Worm (Caenorhabditis elegans) whole organism, L1 larva: ENCODE data around the gene flp-3.

Experiments
- C04F5.9 ChIP-seq: sonication (generic microtip); optimal IDR thresholded peaks from 2 replicates; lab custom pipeline; 2016; ENCODE audit warnings: missing genetic modification characterization, missing compliant biosample characterization
- aly-2 ChIP-seq: fragments of 150-350 bp; optimal IDR thresholded peaks from 2 replicates; lab custom pipeline; 2014; ENCODE audit warnings: missing biosample characterization, missing genetic modification characterization
- blmp-1 ChIP-seq: fragments of 150-350 bp; optimal IDR thresholded peaks from 2 replicates; lab custom pipeline; 2014; ENCODE audit warnings: missing biosample characterization, missing genetic modification characterization
- ceh-63 ChIP-seq: fragments of 200-800 bp; sonication (Bioruptor generic); optimal IDR thresholded peaks from 2 replicates; lab custom pipeline; 2018; ENCODE audit warnings: mild to moderate bottlenecking, missing genetic modification characterization, missing compliant biosample characterization
- ceh-8 ChIP-seq: fragments of 200-800 bp; sonication (Bioruptor generic); optimal IDR thresholded peaks from 2 replicates; lab custom pipeline; 2018; ENCODE audit warnings: mild to moderate bottlenecking, missing genetic modification characterization, moderate library complexity, missing compliant biosample characterization
- ces-1 ChIP-seq: fragments of 150-350 bp; optimal IDR thresholded peaks from 2 replicates; lab custom pipeline; 2014; ENCODE audit warnings: missing biosample characterization, missing genetic modification reagents, missing genetic modification characterization
- dpl-1 ChIP-seq, 3 experiments: fragments of 150-350 bp in 2 of 3; sonication (generic microtip) in 1 of 3; optimal IDR thresholded peaks; 2 replicates each; lab custom pipeline; 2014 to 2017; ENCODE audit warnings: missing biosample characterization in 3 of 3, missing genetic modification characterization in 3 of 3, missing genetic modification reagents in 3 of 3
- efl-1 ChIP-seq, 4 experiments: fragments of 150-350 bp; optimal IDR thresholded peaks in 3 of 4; peaks in 1 of 4; 1 replicate in 1 of 4; 2 replicates in 3 of 4; lab custom pipeline; 2014; ENCODE audit warnings: missing biosample characterization in 2 of 4, missing genetic modification characterization in 2 of 4, missing genetic modification reagents in 2 of 4
- egl-13 ChIP-seq: sonication (generic microtip); optimal IDR thresholded peaks from 2 replicates; lab custom pipeline; 2016; ENCODE audit warnings: missing genotype, missing genetic modification reagents, missing genetic modification characterization, missing compliant biosample characterization
- elt-2 ChIP-seq: sonication (generic microtip); optimal IDR thresholded peaks from 2 replicates; lab custom pipeline; 2016; ENCODE audit warnings: missing genetic modification characterization, mild to moderate bottlenecking, inconsistent platforms, missing compliant biosample characterization, missing genetic modification reagents
- fkh-4 ChIP-seq: sonication (generic microtip); optimal IDR thresholded peaks from 2 replicates; lab custom pipeline; 2016; ENCODE audit warnings: missing compliant biosample characterization, missing genetic modification characterization, borderline replicate concordance
- fos-1 ChIP-seq: fragments of 150-350 bp; optimal IDR thresholded peaks from 2 replicates; lab custom pipeline; 2014; ENCODE audit warnings: missing biosample characterization, missing genetic modification characterization
- hlh-17 ChIP-seq: fragments of 200-800 bp; sonication (Bioruptor generic); optimal IDR thresholded peaks from 2 replicates; lab custom pipeline; 2018; ENCODE audit warnings: missing genetic modification characterization, mild to moderate bottlenecking, missing compliant biosample characterization, moderate library complexity, borderline replicate concordance
- hpl-2 ChIP-seq: fragments of 150-350 bp; optimal IDR thresholded peaks from 2 replicates; lab custom pipeline; 2014; ENCODE audit warnings: missing biosample characterization, missing genetic modification reagents, missing genetic modification characterization
- jun-1 ChIP-seq: fragments of 150-350 bp; optimal IDR thresholded peaks from 2 replicates; lab custom pipeline; 2014; ENCODE audit warnings: missing biosample characterization, missing genetic modification reagents, missing genetic modification characterization
- lin-14 ChIP-seq: fragments of 200-800 bp; sonication (Bioruptor generic); optimal IDR thresholded peaks from 2 replicates; lab custom pipeline; 2018; ENCODE audit warnings: mild to moderate bottlenecking, missing genetic modification characterization, moderate library complexity, missing compliant biosample characterization
- lin-15B ChIP-seq: fragments of 150-350 bp; sonication (generic microtip); optimal IDR thresholded peaks from 3 replicates; lab custom pipeline; 2014; ENCODE audit warnings: missing biosample characterization, missing genetic modification characterization
- lin-35 ChIP-seq, 2 experiments: fragments of 150-350 bp; optimal IDR thresholded peaks; 2 replicates each; lab custom pipeline; 2014; ENCODE audit warnings: missing biosample characterization in 2 of 2, missing genetic modification characterization in 2 of 2, missing genetic modification reagents in 2 of 2
- lir-3 ChIP-seq: sonication (generic microtip); optimal IDR thresholded peaks from 2 replicates; lab custom pipeline; 2016; ENCODE audit warnings: mild to moderate bottlenecking, missing genetic modification characterization, moderate library complexity, missing compliant biosample characterization; ENCODE audit not compliant: poor library complexity
- lsy-2 ChIP-seq, 2 experiments: fragments of 150-350 bp; optimal IDR thresholded peaks; 2 replicates each; lab custom pipeline; 2014; ENCODE audit warnings: missing biosample characterization in 2 of 2, missing genetic modification characterization in 2 of 2
- mdl-1 ChIP-seq, 2 experiments: fragments of 150-350 bp; optimal IDR thresholded peaks; 2 replicates each; lab custom pipeline; 2014 to 2017; ENCODE audit warnings: missing biosample characterization in 2 of 2, missing genetic modification characterization in 2 of 2, inconsistent platforms in 1 of 2
- mef-2 ChIP-seq: fragments of 150-350 bp; optimal IDR thresholded peaks from 2 replicates; lab custom pipeline; 2014; ENCODE audit warnings: missing biosample characterization, missing genetic modification characterization
- nhr-11 ChIP-seq: fragments of 150-350 bp; optimal IDR thresholded peaks from 2 replicates; lab custom pipeline; 2014; ENCODE audit warnings: missing biosample characterization, missing genetic modification characterization
- nhr-12 ChIP-seq: sonication (generic microtip); optimal IDR thresholded peaks from 2 replicates; lab custom pipeline; 2017; ENCODE audit warnings: missing biosample characterization, missing genetic modification characterization
- nhr-19 ChIP-seq: fragments of 200-800 bp; sonication (Bioruptor generic); conservative IDR thresholded peaks from 2 replicates; pipeline ENCODE4 v1.3.6; 2022; ENCODE audit warnings: missing genetic modification characterization, missing compliant biosample characterization
- nhr-20 ChIP-seq: sonication (generic microtip); optimal IDR thresholded peaks from 2 replicates; lab custom pipeline; 2016; ENCODE audit warnings: mild to moderate bottlenecking, missing genetic modification characterization, missing compliant biosample characterization
- nhr-237 ChIP-seq: fragments of 150-350 bp; optimal IDR thresholded peaks from 2 replicates; lab custom pipeline; 2014; ENCODE audit warnings: missing biosample characterization, missing genetic modification characterization
- nhr-28 ChIP-seq: fragments of 150-350 bp; optimal IDR thresholded peaks from 2 replicates; lab custom pipeline; 2014; ENCODE audit warnings: missing biosample characterization, missing genetic modification characterization
- nhr-47 ChIP-seq: sonication (generic microtip); optimal IDR thresholded peaks from 2 replicates; lab custom pipeline; 2016; ENCODE audit warnings: mild to moderate bottlenecking, missing genetic modification characterization, moderate library complexity, missing compliant biosample characterization
- nhr-77 ChIP-seq: fragments of 150-350 bp; optimal IDR thresholded peaks from 2 replicates; lab custom pipeline; 2014; ENCODE audit warnings: missing biosample characterization, missing genetic modification characterization
- nhr-84 ChIP-seq: sonication (generic microtip); optimal IDR thresholded peaks from 2 replicates; lab custom pipeline; 2017; ENCODE audit warnings: missing biosample characterization, missing genetic modification characterization
- nhr-85 ChIP-seq: sonication (generic microtip); peaks from one replicate; lab custom pipeline; 2016; ENCODE audit warnings: missing genetic modification characterization, inconsistent platforms, missing compliant biosample characterization
- pag-3 ChIP-seq: sonication (generic microtip); optimal IDR thresholded peaks from 2 replicates; lab custom pipeline; 2017; ENCODE audit warnings: missing genetic modification characterization, mild to moderate bottlenecking, missing compliant biosample characterization, antibody characterized with exemption, borderline replicate concordance; ENCODE audit not compliant: insufficient read depth
- pax-3 ChIP-seq: fragments of 200-800 bp; sonication (Bioruptor generic); optimal IDR thresholded peaks from 2 replicates; lab custom pipeline; 2018; ENCODE audit warnings: mild to moderate bottlenecking, missing genetic modification characterization, moderate library complexity, missing compliant biosample characterization
- skn-1 ChIP-seq: fragments of 150-350 bp; optimal IDR thresholded peaks from 2 replicates; lab custom pipeline; 2014; ENCODE audit warnings: missing biosample characterization, missing genetic modification characterization
- sptf-1 ChIP-seq: fragments of 150-350 bp; optimal IDR thresholded peaks from 2 replicates; lab custom pipeline; 2014; ENCODE audit warnings: missing biosample characterization, missing genetic modification characterization
- tlp-1 ChIP-seq: fragments of 150-350 bp; optimal IDR thresholded peaks from 2 replicates; lab custom pipeline; 2014; ENCODE audit warnings: missing biosample characterization, missing genetic modification characterization
- unc-30 ChIP-seq: sonication (generic microtip); optimal IDR thresholded peaks from 2 replicates; lab custom pipeline; 2017; ENCODE audit warnings: missing biosample characterization, missing genetic modification characterization
- vab-15 ChIP-seq: sonication (generic microtip); optimal IDR thresholded peaks from 2 replicates; lab custom pipeline; 2017; ENCODE audit warnings: missing genotype, mild to moderate bottlenecking, missing genetic modification characterization, missing compliant biosample characterization
- zag-1 ChIP-seq: fragments of 150-350 bp; optimal IDR thresholded peaks from 2 replicates; lab custom pipeline; 2014; ENCODE audit warnings: missing biosample characterization, missing genetic modification characterization
- zip-4 ChIP-seq: fragments of 200-800 bp; sonication (Bioruptor generic); optimal IDR thresholded peaks from 2 replicates; lab custom pipeline; 2018; ENCODE audit warnings: mild to moderate bottlenecking, missing genetic modification characterization, moderate library complexity, missing compliant biosample characterization
- ztf-11 ChIP-seq, 2 experiments: sonication (generic microtip); optimal IDR thresholded peaks; 2 replicates each; lab custom pipeline; 2016 to 2017; ENCODE audit warnings: missing genetic modification characterization in 2 of 2, missing biosample characterization in 1 of 2, missing compliant biosample characterization in 1 of 2
- ztf-4 ChIP-seq: fragments of 150-350 bp; optimal IDR thresholded peaks from 2 replicates; lab custom pipeline; 2014; ENCODE audit warnings: missing biosample characterization, missing genetic modification characterization

flp-3 gene

DNA sequence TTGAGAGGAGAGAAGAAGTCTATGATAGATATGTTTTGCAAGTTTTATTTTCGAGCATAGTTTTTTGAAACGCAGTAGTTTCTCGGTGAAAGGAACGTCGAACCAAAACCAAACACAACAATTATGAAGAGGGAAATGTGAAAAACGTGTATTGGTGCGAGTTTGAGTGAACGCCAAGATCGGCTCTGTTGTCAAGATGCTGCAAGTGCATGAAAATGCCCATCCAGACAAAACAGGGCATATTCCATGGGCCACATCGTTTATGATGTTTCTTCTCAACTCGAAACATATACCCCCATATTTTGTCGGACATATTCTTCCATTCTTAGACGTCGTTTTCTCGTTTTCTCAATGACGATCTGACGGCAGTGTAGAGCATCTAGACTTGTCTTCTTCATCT, 30.3 kb upstream of the flp-3 start:
- TF ChIP-seq nhr-77 (no peak), nhr-47 (tag; lab: Kevin White, UChicago) (no peak)

ce11 chrX:10113677-10114076, 20.9 kb upstream of the flp-3 start:
- no peak for TF ChIP-seq egl-13

DNA sequence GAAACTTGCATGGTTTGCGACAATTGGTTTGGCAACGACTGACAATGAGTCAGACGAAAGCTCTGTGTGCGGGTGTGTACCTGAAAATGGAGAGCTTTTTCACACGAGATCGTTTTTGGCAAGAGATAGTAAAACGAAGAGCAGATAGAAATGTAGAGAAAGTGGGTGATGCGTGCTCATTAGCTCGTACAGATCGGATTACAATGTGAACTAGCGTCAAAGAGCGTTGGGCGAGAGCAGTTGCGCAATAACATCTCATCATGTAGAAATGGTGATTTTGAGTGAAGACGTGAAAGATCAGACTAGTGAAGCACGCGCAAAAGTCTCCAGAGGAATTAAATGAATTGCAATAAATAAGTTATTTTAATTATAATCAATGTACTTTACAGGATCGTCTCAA, 2.4 kb upstream of the flp-3 start, which contains the start of gene flp-2:
flp-2 (minus strand) TSS at position 101 of the 400 bp plus-strand sequence.
- TF ChIP-seq nhr-28 (no peak), nhr-20 (tag; lab: Kevin White, UChicago) (no peak), pax-3 (tag; lab: Kevin White, UChicago) (no peak), fkh-4 (tag; lab: Kevin White, UChicago) (no peak), lin-35 (GFP tag; optimal IDR thresholded peaks at IDR 0.05; lab: Kevin White, UChicago) (no peak), ceh-63 (GFP tag; lab: Kevin White, UChicago) (no peak)
- TF ChIP-seq, all 84 proteins: peak for 0

- no peak for TF ChIP-seq dpl-1 (GFP tag; optimal IDR thresholded peaks at IDR 0.05; lab: Kevin White, UChicago)
Measured at ce11 chrX:10087866-10088265, 4.9 kb downstream of the flp-3 start, which contains the start of gene flp-28. flp-28 (minus strand) TSS chrX:10087966.

DNA sequence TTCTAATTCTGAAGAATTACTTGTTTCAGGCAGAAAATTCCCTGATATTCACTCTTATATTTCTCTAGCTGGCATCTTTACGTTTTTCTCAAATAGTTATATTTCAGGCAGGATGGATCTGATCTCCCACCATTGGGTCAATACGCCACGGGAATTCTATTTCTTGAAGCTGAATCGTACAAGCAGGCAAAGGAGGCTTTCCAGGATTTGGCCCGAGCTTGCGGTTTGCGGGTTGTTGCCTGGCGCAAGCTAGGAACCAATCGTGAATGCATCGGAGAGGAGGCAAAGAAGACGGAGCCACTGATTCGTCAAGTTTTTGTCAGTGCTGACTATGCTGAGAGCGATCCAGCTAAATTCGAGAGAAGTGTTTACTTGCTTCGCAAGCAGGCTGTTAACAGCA, 7.7 kb downstream of the flp-3 start:
- no peak for TF ChIP-seq nhr-11
- no peak for TF ChIP-seq ztf-4
- no peak for TF ChIP-seq efl-1 (optimal IDR thresholded peaks at IDR 0.05; lab: Kevin White, UChicago)
- TF ChIP-seq efl-1 (GFP tag; optimal IDR thresholded peaks at IDR 0.05 in 1 of 2; lab: Kevin White, UChicago), result no peak
- no peak for TF ChIP-seq nhr-12 (tag; lab: Kevin White, UChicago)
- TF ChIP-seq zag-1 (tag; lab: Kevin White, UChicago), result no peak
- no peak for TF ChIP-seq nhr-19 (GFP tag; lab: Robert Waterston, UW)
- TF ChIP-seq sptf-1, result no peak
- TF ChIP-seq ztf-11 (tag; optimal IDR thresholded peaks at IDR 0.05; lab: Kevin White, UChicago), result no peak
- no peak for TF ChIP-seq ces-1 (GFP tag; lab: Kevin White, UChicago)
- no peak for TF ChIP-seq pag-3 (tag; lab: Kevin White, UChicago)
- no peak for TF ChIP-seq skn-1 (tag; lab: Kevin White, UChicago)
- TF ChIP-seq lin-15B (tag; lab: Kevin White, UChicago), result no peak
- no peak for TF ChIP-seq vab-15
- TF ChIP-seq hpl-2 (GFP tag; lab: Kevin White, UChicago), result no peak
- no peak for TF ChIP-seq hlh-17
- TF ChIP-seq nhr-237 (tag; lab: Kevin White, UChicago), result no peak
- no peak for TF ChIP-seq lin-14 (GFP tag; lab: Kevin White, UChicago)
- TF ChIP-seq nhr-85 (tag; lab: Kevin White, UChicago), result no peak
- TF ChIP-seq lir-3 (tag; lab: Kevin White, UChicago), result no peak
- no peak for TF ChIP-seq ceh-8 (GFP tag; lab: Kevin White, UChicago)

DNA sequence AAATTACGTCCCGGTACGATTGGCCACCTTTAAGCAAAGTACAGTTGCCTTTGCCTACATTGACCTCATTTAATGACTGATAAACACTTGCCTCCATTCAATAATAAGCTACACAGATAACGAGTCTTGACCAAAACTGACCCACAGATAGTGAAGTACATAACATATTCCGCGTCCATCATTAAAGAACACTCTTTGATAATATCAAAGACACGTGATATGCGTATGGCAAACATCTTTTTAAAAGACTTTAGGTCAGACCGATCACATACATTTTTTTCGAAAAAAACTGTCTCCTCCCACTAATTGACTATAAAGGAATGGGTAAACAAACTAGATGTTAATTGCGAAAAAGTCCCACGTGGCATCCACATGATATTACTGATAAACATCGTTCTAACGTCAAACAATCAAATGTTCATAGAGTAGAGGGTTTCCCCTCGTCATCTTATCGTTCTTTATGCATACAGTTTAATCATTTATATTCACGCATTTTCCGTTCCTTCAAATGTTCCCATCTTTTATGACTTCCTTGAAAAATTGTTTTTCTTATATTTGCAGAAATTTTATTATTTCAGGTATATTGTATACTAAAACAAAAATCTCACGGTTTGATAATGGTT, 8.6 kb downstream of the flp-3 start, which contains the start of gene W07E11.1:
W07E11.1 (plus strand) TSS at position 573 of the 623 bp plus-strand sequence.
- no peak for TF ChIP-seq nhr-47 (tag; lab: Kevin White, UChicago)
- TF ChIP-seq elt-2 (tag; lab: Kevin White, UChicago), result peak; percentile 98
- TF ChIP-seq fos-1 (tag; lab: Kevin White, UChicago), result no peak
- TF ChIP-seq ztf-4, result no peak
- TF ChIP-seq nhr-84 (tag; lab: Kevin White, UChicago), result no peak
- TF ChIP-seq lsy-2 (tag; optimal IDR thresholded peaks at IDR 0.05; lab: Kevin White, UChicago), result peak in 1 of 2 experiments; percentile 17
- no peak for TF ChIP-seq jun-1 (tag; lab: Kevin White, UChicago)
- TF ChIP-seq mdl-1 (tag; optimal IDR thresholded peaks at IDR 0.05; lab: Kevin White, UChicago), result peak in 1 of 2 experiments; percentile 39
- no peak for TF ChIP-seq mef-2
- TF ChIP-seq nhr-237 (tag; lab: Kevin White, UChicago), result no peak
- TF ChIP-seq tlp-1 (tag; lab: Kevin White, UChicago), result no peak
- TF ChIP-seq unc-30 (tag; lab: Kevin White, UChicago), result no peak
- TF ChIP-seq sptf-1, result no peak
- no peak for TF ChIP-seq zip-4 (GFP tag; lab: Kevin White, UChicago)
- TF ChIP-seq aly-2 (tag; lab: Kevin White, UChicago), result no peak
- no peak for TF ChIP-seq lir-3 (tag; lab: Kevin White, UChicago)
- TF ChIP-seq C04F5.9 (tag; lab: Kevin White, UChicago), result no peak
- TF ChIP-seq blmp-1 (tag; lab: Kevin White, UChicago), result peak; percentile 35
